Worm (Caenorhabditis elegans): ENCODE measurements around the gene C34F11.5.

Gene C34F11.5

DNA sequence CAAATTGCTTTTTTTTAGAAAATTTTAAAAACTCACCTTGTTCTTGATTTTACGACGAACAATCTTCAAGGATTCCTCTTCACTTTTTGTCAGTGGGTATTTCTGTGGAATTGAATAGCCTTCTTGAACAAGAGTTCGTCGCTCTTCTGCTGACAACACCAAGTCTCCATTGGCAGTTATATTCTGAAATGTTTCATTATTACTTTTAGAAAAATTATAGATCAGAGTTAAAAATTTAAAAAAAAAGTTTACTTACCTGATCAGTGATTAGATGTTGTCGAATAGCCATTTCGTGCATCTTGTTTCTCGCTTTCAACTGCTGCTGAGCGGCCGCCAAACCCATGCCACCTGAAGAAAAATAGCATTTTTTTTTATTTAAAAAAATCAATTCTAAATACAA lies 15.3 kb upstream of the C34F11.5 start:
- TF ChIP-seq C06A6.2 (GFP tag; conservative IDR thresholded peaks at IDR 0.05) = no peak
- TF ChIP-seq ekl-4 (GFP tag; IDR thresholded peaks at IDR 0.05) = 0 out of 2 replicates have a peak, but pooled peaks have one; percentile 13

ce11 chrII:5181497-5181896 lies 14.1 kb upstream of the C34F11.5 start:
- TF ChIP-seq hmg-1.2 (GFP tag; IDR thresholded peaks at IDR 0.05) = peak; percentile 83
- TF ChIP-seq him-1 (tag; optimal IDR thresholded peaks at IDR 0.05) = no peak
- no peak for TF ChIP-seq hlh-12 (tag; optimal IDR thresholded peaks at IDR 0.05)
- no peak for TF ChIP-seq C06A6.2 (GFP tag; conservative IDR thresholded peaks at IDR 0.05)
- TF ChIP-seq ztf-25 (GFP tag; IDR thresholded peaks at IDR 0.05) = no peak
- no peak for TF ChIP-seq F22D6.2 (tag; optimal IDR thresholded peaks at IDR 0.05)
- no peak for TF ChIP-seq cebp-1 (GFP tag; IDR thresholded peaks at IDR 0.05)
- peak; percentile 72 for TF ChIP-seq cebp-1 (tag; optimal IDR thresholded peaks at IDR 0.05)
- no peak for TF ChIP-seq ceh-100 (GFP tag; IDR thresholded peaks at IDR 0.05)
- peak; percentile 40 for TF ChIP-seq ceh-27 (GFP tag; optimal IDR thresholded peaks at IDR 0.05)
- peak; percentile 31 for TF ChIP-seq unc-62 (GFP tag; optimal IDR thresholded peaks at IDR 0.05)
- no peak for TF ChIP-seq lsy-27 (tag; optimal IDR thresholded peaks at IDR 0.05; ENCODE audit: borderline replicate concordance, insufficient read depth)
- no peak for TF ChIP-seq let-526 (GFP tag; IDR thresholded peaks at IDR 0.05)
- TF ChIP-seq ztf-22 (GFP tag; optimal IDR thresholded peaks at IDR 0.05) = no peak
- TF ChIP-seq pha-4 (tag; optimal IDR thresholded peaks at IDR 0.05) = no peak
- TF ChIP-seq K12H6.12 (tag; optimal IDR thresholded peaks at IDR 0.05) = peak; percentile 51
- TF ChIP-seq lin-26 (GFP tag; IDR thresholded peaks at IDR 0.05) = peak; percentile 58; the same call in 1 of the 2 replicates
- peak; percentile 42; the same call in 1 of the 2 replicates for TF ChIP-seq B0336.3 (GFP tag; IDR thresholded peaks at IDR 0.05)
- TF ChIP-seq nhr-27 (tag; optimal IDR thresholded peaks at IDR 0.05) = no peak
- no peak for TF ChIP-seq unc-130 (GFP tag; optimal IDR thresholded peaks at IDR 0.05)
- peak; percentile 70 for TF ChIP-seq chd-7 (tag; optimal IDR thresholded peaks at IDR 0.05)
- TF ChIP-seq dox-1 (GFP tag; IDR thresholded peaks at IDR 0.05) = no peak
- TF ChIP-seq ceh-79 (tag; optimal IDR thresholded peaks at IDR 0.05) = no peak
- no peak for TF ChIP-seq F33H1.4 (GFP tag; IDR thresholded peaks at IDR 0.05)
- no peak for TF ChIP-seq bed-1 (GFP tag; IDR thresholded peaks at IDR 0.05)
- peak; percentile 58 for TF ChIP-seq lin-40 (tag; optimal IDR thresholded peaks at IDR 0.05)
- TF ChIP-seq dpff-1 (tag; optimal IDR thresholded peaks at IDR 0.05) = no peak
- TF ChIP-seq nhr-90 (tag; optimal IDR thresholded peaks at IDR 0.05) = peak; percentile 16
- no peak for TF ChIP-seq ets-4 (GFP tag; optimal IDR thresholded peaks at IDR 0.05)
- TF ChIP-seq lag-1 (GFP tag; IDR thresholded peaks at IDR 0.05) = no peak
- TF ChIP-seq lsl-1 (GFP tag; optimal IDR thresholded peaks at IDR 0.05) = no peak
- no peak for TF ChIP-seq T07F8.4 (tag; optimal IDR thresholded peaks at IDR 0.05)
- TF ChIP-seq lir-1 (GFP tag; conservative IDR thresholded peaks at IDR 0.05) = 0 out of 2 replicates have a peak, but pooled peaks have one; percentile 29
- peak; percentile 25 for TF ChIP-seq tbp1 (GFP tag; optimal IDR thresholded peaks at IDR 0.05)
- no peak for TF ChIP-seq bed-2 (GFP tag; IDR thresholded peaks at IDR 0.05)
- TF ChIP-seq ccch-3 (GFP tag; optimal IDR thresholded peaks at IDR 0.05) = no peak
- TF ChIP-seq madf-10 (tag; optimal IDR thresholded peaks at IDR 0.05) = peak; percentile 61
- TF ChIP-seq hrde-1 (tag; optimal IDR thresholded peaks at IDR 0.05; ENCODE audit: borderline replicate concordance) = no peak
- peak; percentile 26 for TF ChIP-seq atf-7 (tag; optimal IDR thresholded peaks at IDR 0.05)
- no peak for TF ChIP-seq madf-3 (GFP tag; IDR thresholded peaks at IDR 0.05)
- no peak for TF ChIP-seq nhr-120 (GFP tag; IDR thresholded peaks at IDR 0.05)
- TF ChIP-seq cebp-2 (GFP tag; IDR thresholded peaks at IDR 0.05) = no peak
- TF ChIP-seq die-1 (tag; optimal IDR thresholded peaks at IDR 0.05) = peak; percentile 46
- no peak for TF ChIP-seq Y79H2A.3 (GFP tag; conservative IDR thresholded peaks at IDR 0.05)
- no peak for TF ChIP-seq ceh-91 (GFP tag; IDR thresholded peaks at IDR 0.05)
- no peak for TF ChIP-seq Y95B8A.8 (GFP tag; IDR thresholded peaks at IDR 0.05)
